Fruit fly (Drosophila melanogaster): ENCODE results near the gene CG14671.

Gene CG14671

dm6 chr3R:5613114-5613443 lies 48.5 kb upstream of the CG14671 start, which contains the start of gene Atu (continued):
- TF ChIP-seq CG9797 (GFP tag; optimal IDR thresholded peaks at IDR 0.05) (peak; percentile 19), tio (GFP tag; optimal IDR thresholded peaks at IDR 0.05) (no peak), CG4854 (GFP tag; optimal IDR thresholded peaks at IDR 0.05) (no peak), TFAM (GFP tag; optimal IDR thresholded peaks at IDR 0.05) (no peak), fu2 (GFP tag; optimal IDR thresholded peaks at IDR 0.05) (no peak), CG7839 (tag; optimal IDR thresholded peaks at IDR 0.05) (no peak), CG7786 (GFP tag; optimal IDR thresholded peaks at IDR 0.05) (peak; percentile 55), stwl (tag; optimal IDR thresholded peaks at IDR 0.05) (peak; percentile 60), odd (GFP tag; optimal IDR thresholded peaks at IDR 0.05) (no peak), Doc2 (GFP tag; IDR thresholded peaks at IDR 0.05) (no peak), br (optimal IDR thresholded peaks at IDR 0.05) (no peak), CG9215 (GFP tag; IDR thresholded peaks at IDR 0.05) (no peak), emc (GFP tag; optimal IDR thresholded peaks at IDR 0.05) (no peak), sim (GFP tag; IDR thresholded peaks at IDR 0.05) (no peak), Oaz (GFP tag; IDR thresholded peaks at IDR 0.05) (no peak), ac (GFP tag; optimal IDR thresholded peaks at IDR 0.05) (no peak), sna (GFP tag; IDR thresholded peaks at IDR 0.05; ENCODE audit: partially characterized antibody) (peak; percentile 93), CG2875 (GFP tag; optimal IDR thresholded peaks at IDR 0.05) (no peak), jigr1 (GFP tag; IDR thresholded peaks at IDR 0.05) (no peak), pzg (GFP tag; optimal IDR thresholded peaks at IDR 0.05) (peak; percentile 84), NfI (GFP tag; optimal IDR thresholded peaks at IDR 0.05) (peak; percentile 27), CG12236 (GFP tag; optimal IDR thresholded peaks at IDR 0.05) (no peak), pnt (GFP tag; optimal IDR thresholded peaks at IDR 0.05) (no peak), kah (GFP tag; optimal IDR thresholded peaks at IDR 0.05) (no peak), CG11560 (tag; IDR thresholded peaks at IDR 0.05) (0 out of 3 replicates have a peak, but pooled peaks have one; percentile 10), Scr (GFP tag; IDR thresholded peaks at IDR 0.05; ENCODE audit: partially characterized antibody) (peak; percentile 94), CG12104 (GFP tag; optimal IDR thresholded peaks at IDR 0.05) (no peak), CG6683 (GFP tag; optimal IDR thresholded peaks at IDR 0.05) (no peak), CG17361 (GFP tag; IDR thresholded peaks at IDR 0.05) (peak; percentile 58; the same call in 2 of the 3 replicates), sob (GFP tag; IDR thresholded peaks at IDR 0.05) (peak; percentile 52), eyg (GFP tag; optimal IDR thresholded peaks at IDR 0.05) (no peak), CG17802 (tag; optimal IDR thresholded peaks at IDR 0.05) (no peak), pita (GFP tag; optimal IDR thresholded peaks at IDR 0.05) (no peak), CG13894 (tag; optimal IDR thresholded peaks at IDR 0.05) (peak; percentile 17), CG31224 (GFP tag; IDR thresholded peaks at IDR 0.05) (no peak), CG4328 (GFP tag; optimal IDR thresholded peaks at IDR 0.05) (peak; percentile 18), CG12299 (tag; optimal IDR thresholded peaks at IDR 0.05) (no peak), Dp (GFP tag; optimal IDR thresholded peaks at IDR 0.05) (peak; percentile 38), Ravus (GFP tag; IDR thresholded peaks at IDR 0.05) (no peak), CG12942 (GFP tag; optimal IDR thresholded peaks at IDR 0.05) (no peak), MTF-1 (GFP tag; optimal IDR thresholded peaks at IDR 0.05; ENCODE audit: borderline replicate concordance) (no peak), cwo (GFP tag; optimal IDR thresholded peaks at IDR 0.05) (no peak), CG4424 (GFP tag; optimal IDR thresholded peaks at IDR 0.05) (peak; percentile 17), repo (GFP tag; optimal IDR thresholded peaks at IDR 0.05) (no peak), sd (tag; optimal IDR thresholded peaks at IDR 0.05) (peak; percentile 63), CG12391 (tag; optimal IDR thresholded peaks at IDR 0.05) (peak; percentile 56), Meics (GFP tag; optimal IDR thresholded peaks at IDR 0.05) (peak; percentile 10), CG8281 (tag; optimal IDR thresholded peaks at IDR 0.05) (no peak), Drgx (GFP tag; IDR thresholded peaks at IDR 0.05) (no peak), unc-4 (GFP tag; IDR thresholded peaks at IDR 0.05; ENCODE audit: partially characterized antibody) (peak; percentile 94), CG7928 (GFP tag; optimal IDR thresholded peaks at IDR 0.05) (peak; percentile 51), grn (GFP tag; optimal IDR thresholded peaks at IDR 0.05) (no peak)
